Worm (Caenorhabditis elegans) whole organism, young adult: ENCODE measurements around the gene Y62E10A.13.

Experiments
- B0019.2 ChIP-seq: fragments of 200-800 bp; sonication (Bioruptor generic); conservative IDR thresholded peaks from 2 replicates; pipeline ENCODE4 v1.3.6; 2022; ENCODE audit warnings: missing genetic modification reagents, missing genetic modification characterization, missing compliant biosample characterization
- B0035.1 ChIP-seq: sonication (generic microtip); optimal IDR thresholded peaks from 2 replicates; lab custom pipeline; 2016; ENCODE audit warnings: missing genetic modification characterization, mild to moderate bottlenecking, missing compliant biosample characterization, missing genotype, missing genetic modification reagents
- B0261.1 ChIP-seq: sonication (generic microtip); optimal IDR thresholded peaks from 2 replicates; lab custom pipeline; 2016; ENCODE audit warnings: mild to moderate bottlenecking, missing genetic modification characterization, moderate library complexity, missing compliant biosample characterization
- D2030.7 ChIP-seq: fragments of 200-800 bp; sonication (Bioruptor generic); IDR thresholded peaks from 2 replicates; pipeline ENCODE4 v1.3.6; 2022; ENCODE audit warnings: missing genetic modification reagents, missing genetic modification characterization, missing compliant biosample characterization
- F33H1.4 ChIP-seq: fragments of 200-800 bp; sonication (Bioruptor generic); IDR thresholded peaks from 2 replicates; pipeline ENCODE4 v1.3.6; 2022; ENCODE audit warnings: missing genetic modification reagents, missing genetic modification characterization, missing compliant biosample characterization
- F37B4.10 ChIP-seq: fragments of 200-800 bp; sonication (Bioruptor generic); IDR thresholded peaks from 2 replicates; pipeline ENCODE4 v1.3.6; 2022; ENCODE audit warnings: missing genetic modification characterization, missing compliant biosample characterization
- F57A8.1 ChIP-seq: fragments of 200-800 bp; sonication (Bioruptor generic); optimal IDR thresholded peaks from 2 replicates; lab custom pipeline; 2018; ENCODE audit warnings: mild to moderate bottlenecking, missing genetic modification characterization, moderate library complexity, missing compliant biosample characterization
- K11D2.4 ChIP-seq: fragments of 200-800 bp; sonication (Bioruptor generic); IDR thresholded peaks from 2 replicates; pipeline ENCODE4 v1.3.6; 2022; ENCODE audit warnings: missing genetic modification reagents, missing genetic modification characterization, missing compliant biosample characterization
- T07F8.4 ChIP-seq: sonication (generic microtip); optimal IDR thresholded peaks from 2 replicates; lab custom pipeline; 2016; ENCODE audit warnings: mild to moderate bottlenecking, missing genetic modification characterization, moderate library complexity, missing compliant biosample characterization
- T26A5.8 ChIP-seq: sonication (generic microtip); optimal IDR thresholded peaks from 2 replicates; lab custom pipeline; 2016; ENCODE audit warnings: missing genetic modification characterization, missing compliant biosample characterization
- Y53F4B.3 ChIP-seq: fragments of 200-800 bp; sonication (Bioruptor generic); IDR thresholded peaks from 2 replicates; pipeline ENCODE4 v1.3.6; 2022; ENCODE audit warnings: missing genetic modification reagents, missing genetic modification characterization, missing compliant biosample characterization
- Y56A3A.18 ChIP-seq: fragments of 200-800 bp; sonication (Bioruptor generic); IDR thresholded peaks from 2 replicates; pipeline ENCODE4 v1.3.6; 2022; ENCODE audit warnings: missing genetic modification reagents, missing genetic modification characterization, missing compliant biosample characterization
- ZK185.1 ChIP-seq: sonication (generic microtip); optimal IDR thresholded peaks from 2 replicates; lab custom pipeline; 2016; ENCODE audit warnings: mild to moderate bottlenecking, missing genetic modification characterization, missing compliant biosample characterization; ENCODE audit not compliant: poor library complexity, severe bottlenecking
- aptf-2 ChIP-seq: fragments of 200-800 bp; sonication (Bioruptor generic); conservative IDR thresholded peaks from 2 replicates; pipeline ENCODE4 v1.3.6; 2022; ENCODE audit warnings: missing genetic modification reagents, missing genetic modification characterization, missing compliant biosample characterization
- attf-5 ChIP-seq: fragments of 200-800 bp; sonication (Bioruptor generic); optimal IDR thresholded peaks from 2 replicates; lab custom pipeline; 2018; ENCODE audit warnings: mild to moderate bottlenecking, missing genetic modification characterization, missing compliant biosample characterization
- bed-1 ChIP-seq: fragments of 200-800 bp; sonication (Bioruptor generic); IDR thresholded peaks from 2 replicates; pipeline ENCODE4 v1.3.6; 2022; ENCODE audit warnings: missing genetic modification reagents, missing genetic modification characterization, missing compliant biosample characterization
- bed-2 ChIP-seq: fragments of 200-800 bp; sonication (Bioruptor generic); IDR thresholded peaks from 2 replicates; pipeline ENCODE4 v1.3.6; 2022; ENCODE audit warnings: missing genetic modification reagents, missing genetic modification characterization, missing compliant biosample characterization
- ccch-3 ChIP-seq: fragments of 200-800 bp; sonication (Bioruptor generic); optimal IDR thresholded peaks from 2 replicates; lab custom pipeline; 2018; ENCODE audit warnings: mild to moderate bottlenecking, missing genetic modification characterization, missing compliant biosample characterization
- ceh-27 ChIP-seq: fragments of 200-800 bp; sonication (Bioruptor generic); optimal IDR thresholded peaks from 2 replicates; lab custom pipeline; 2018; ENCODE audit warnings: mild to moderate bottlenecking, missing genetic modification characterization, moderate library complexity, missing compliant biosample characterization
- ceh-91 ChIP-seq: fragments of 200-800 bp; sonication (Bioruptor generic); IDR thresholded peaks from 2 replicates; pipeline ENCODE4 v1.3.6; 2022; ENCODE audit warnings: missing genetic modification reagents, missing genetic modification characterization, missing compliant biosample characterization
- chd-7 ChIP-seq: sonication (generic microtip); optimal IDR thresholded peaks from 2 replicates; lab custom pipeline; 2016; ENCODE audit warnings: mild to moderate bottlenecking, missing genetic modification characterization, moderate library complexity, missing compliant biosample characterization
- dpff-1 ChIP-seq: sonication (generic microtip); optimal IDR thresholded peaks from 2 replicates; lab custom pipeline; 2017; ENCODE audit warnings: mild to moderate bottlenecking, missing genetic modification characterization, missing compliant biosample characterization
- dpl-1 ChIP-seq: fragments of 150-350 bp; optimal IDR thresholded peaks from 2 replicates; lab custom pipeline; 2014; ENCODE audit warnings: missing biosample characterization, missing genetic modification reagents, missing genetic modification characterization
- egrh-3 ChIP-seq: fragments of 200-800 bp; sonication (Bioruptor generic); IDR thresholded peaks from 2 replicates; pipeline ENCODE4 v1.3.6; 2022; ENCODE audit warnings: missing genetic modification reagents, missing genetic modification characterization, missing compliant biosample characterization
- him-1 ChIP-seq: sonication (generic microtip); optimal IDR thresholded peaks from 2 replicates; lab custom pipeline; 2016; ENCODE audit warnings: missing genotype, missing genetic modification reagents, missing genetic modification characterization, missing compliant biosample characterization
- hsf-1 ChIP-seq: fragments of 200-800 bp; sonication (Bioruptor generic); IDR thresholded peaks from 2 replicates; pipeline ENCODE4 v1.3.6; 2022; ENCODE audit warnings: missing genetic modification reagents, missing genetic modification characterization, missing compliant biosample characterization
- let-526 ChIP-seq: fragments of 200-800 bp; sonication (Bioruptor generic); IDR thresholded peaks from 2 replicates; pipeline ENCODE4 v1.3.6; 2022; ENCODE audit warnings: missing genetic modification reagents, missing genetic modification characterization, missing compliant biosample characterization
- lin-35 ChIP-seq, 3 experiments: fragments of 150-350 bp in 2 of 3; sonication (generic microtip) in 1 of 3; optimal IDR thresholded peaks; 2 replicates each; lab custom pipeline; 2014 to 2018; ENCODE audit warnings: missing biosample characterization in 3 of 3, missing genetic modification characterization in 3 of 3, missing genetic modification reagents in 3 of 3
- lin-40 ChIP-seq: sonication (generic microtip); optimal IDR thresholded peaks from 2 replicates; lab custom pipeline; 2016; ENCODE audit warnings: missing genetic modification characterization, mild to moderate bottlenecking, missing compliant biosample characterization, missing genotype, missing genetic modification reagents
- lin-54 ChIP-seq: fragments of 200-800 bp; sonication (Bioruptor generic); optimal IDR thresholded peaks from 2 replicates; lab custom pipeline; 2018; ENCODE audit warnings: mild to moderate bottlenecking, missing genetic modification characterization, missing compliant biosample characterization
- lir-1 ChIP-seq: fragments of 200-800 bp; sonication (Bioruptor generic); conservative IDR thresholded peaks from 2 replicates; pipeline ENCODE4 v1.3.6; 2022; ENCODE audit warnings: missing genetic modification reagents, missing genetic modification characterization, missing compliant biosample characterization
- lsl-1 ChIP-seq: fragments of 200-800 bp; sonication (Bioruptor generic); optimal IDR thresholded peaks from 2 replicates; lab custom pipeline; 2018; ENCODE audit warnings: mild to moderate bottlenecking, missing genetic modification characterization, moderate library complexity, missing compliant biosample characterization
- madf-10 ChIP-seq: sonication (generic microtip); optimal IDR thresholded peaks from 2 replicates; lab custom pipeline; 2016; ENCODE audit warnings: mild to moderate bottlenecking, missing genetic modification characterization, missing compliant biosample characterization
- madf-6 ChIP-seq: fragments of 200-800 bp; sonication (Bioruptor generic); IDR thresholded peaks from 2 replicates; pipeline ENCODE4 v1.3.6; 2022; ENCODE audit warnings: missing genetic modification reagents, missing genetic modification characterization, missing compliant biosample characterization
- madf-8 ChIP-seq: fragments of 200-800 bp; sonication (Bioruptor generic); conservative IDR thresholded peaks from 2 replicates; pipeline ENCODE4 v1.3.6; 2022; ENCODE audit warnings: missing genetic modification reagents, missing genetic modification characterization, missing compliant biosample characterization
- mel-28 ChIP-seq: sonication (generic microtip); optimal IDR thresholded peaks from 2 replicates; lab custom pipeline; 2016; ENCODE audit warnings: borderline replicate concordance, mild to moderate bottlenecking, missing genetic modification characterization, missing compliant biosample characterization
- pbrm-1 ChIP-seq: fragments of 200-800 bp; sonication (Bioruptor generic); IDR thresholded peaks from 2 replicates; pipeline ENCODE4 v1.3.6; 2022; ENCODE audit warnings: missing genetic modification reagents, missing genetic modification characterization, missing compliant biosample characterization
- rpc-1 ChIP-seq, 2 experiments: fragments of 150-350 bp in 1 of 2; sonication (generic microtip) in 1 of 2; optimal IDR thresholded peaks; 2 replicates each; lab custom pipeline; 2014 to 2018; ENCODE audit warnings: missing biosample characterization in 1 of 2, missing genetic modification characterization in 1 of 2, missing genetic modification reagents in 1 of 2, missing genotype in 1 of 2
- snpc-4 ChIP-seq, 5 experiments: fragments of 150-350 bp in 1 of 5; sonication (generic microtip) in 4 of 5; optimal IDR thresholded peaks; 2 replicates each; lab custom pipeline; 2014 to 2018; ENCODE audit warnings: missing genetic modification characterization in 5 of 5, missing biosample characterization in 3 of 5, antibody characterized with exemption in 2 of 5, mild to moderate bottlenecking in 2 of 5, missing compliant biosample characterization in 2 of 5, missing genotype in 2 of 5, moderate library complexity in 2 of 5, missing genetic modification reagents in 1 of 5
- somi-1 ChIP-seq: fragments of 200-800 bp; sonication (Bioruptor generic); optimal IDR thresholded peaks from 2 replicates; lab custom pipeline; 2018; ENCODE audit warnings: mild to moderate bottlenecking, missing genetic modification characterization, missing compliant biosample characterization
- sptf-2 ChIP-seq: fragments of 200-800 bp; sonication (Bioruptor generic); optimal IDR thresholded peaks from 2 replicates; lab custom pipeline; 2018; ENCODE audit warnings: mild to moderate bottlenecking, missing genetic modification characterization, missing compliant biosample characterization
- zfh-2 ChIP-seq: fragments of 200-800 bp; sonication (Bioruptor generic); conservative IDR thresholded peaks from 2 replicates; pipeline ENCODE4 v1.3.6; 2022; ENCODE audit warnings: missing genetic modification reagents, missing genetic modification characterization, missing compliant biosample characterization

Y62E10A.13 gene

ce11 chrIV:13429240-13429639, 30.4 kb upstream of the Y62E10A.13 start, which contains the start of gene K09B11.4:
K09B11.4 (plus strand) TSS chrIV:13429540.
- TF ChIP-seq dpff-1 (tag; lab: Kevin White, UChicago) (no peak), pbrm-1 (GFP tag; lab: Robert Waterston, UW) (no peak), Y56A3A.18 (no peak)

- TF ChIP-seq lin-40 (tag; lab: Kevin White, UChicago) (no peak), ccch-3 (no peak), attf-5 (no peak), mel-28 (tag; lab: Kevin White, UChicago) (no peak), snpc-4 (GFP tag; optimal IDR thresholded peaks at IDR 0.05; lab: Kevin White, UChicago) (no peak), snpc-4 (tag; optimal IDR thresholded peaks at IDR 0.05; lab: Kevin White, UChicago) (no peak), him-1 (tag; lab: Kevin White, UChicago) (no peak), Y56A3A.18 (no peak), sptf-2 (no peak), B0019.2 (GFP tag; lab: Robert Waterston, UW) (no peak), chd-7 (no peak), bed-1 (no peak), egrh-3 (GFP tag; lab: Robert Waterston, UW) (no peak), D2030.7 (GFP tag; lab: Robert Waterston, UW) (no peak), rpc-1 (optimal IDR thresholded peaks at IDR 0.05; lab: Kevin White, UChicago) (no peak), rpc-1 (tag; optimal IDR thresholded peaks at IDR 0.05; lab: Kevin White, UChicago) (no peak), somi-1 (GFP tag; lab: Kevin White, UChicago) (no peak)
- TF ChIP-seq, all 124 proteins: peak for 0
Measured at ce11 chrIV:13422200-13422599, 23.3 kb upstream of the Y62E10A.13 start, which contains the start of gene nol-9. nol-9 (plus strand) TSS chrIV:13422500.

- TF ChIP-seq B0035.1 (no peak), F33H1.4 (GFP tag; lab: Robert Waterston, UW) (peak; percentile 21; the same call in 1 of the 2 replicates), D2030.7 (GFP tag; lab: Robert Waterston, UW) (peak; percentile 48), ceh-91 (GFP tag; lab: Robert Waterston, UW) (0 out of 2 replicates have a peak, but pooled peaks have one; percentile 13), F37B4.10 (GFP tag; lab: Robert Waterston, UW) (no peak), K11D2.4 (GFP tag; lab: Robert Waterston, UW) (no peak), attf-5 (no peak), bed-2 (GFP tag; lab: Robert Waterston, UW) (no peak), T26A5.8 (tag; lab: Kevin White, UChicago) (no peak), snpc-4 (GFP tag; optimal IDR thresholded peaks at IDR 0.05; lab: Kevin White, UChicago) (no peak), snpc-4 (tag; optimal IDR thresholded peaks at IDR 0.05; lab: Kevin White, UChicago) (peak in 1 of 4 experiments; percentile 10), let-526 (GFP tag; lab: Robert Waterston, UW) (no peak), madf-10 (tag; lab: Kevin White, UChicago) (no peak), Y53F4B.3 (GFP tag; lab: Robert Waterston, UW) (no peak), ceh-27 (GFP tag; lab: Kevin White, UChicago) (no peak), aptf-2 (GFP tag; lab: Robert Waterston, UW) (no peak), sptf-2 (no peak), bed-1 (no peak), hsf-1 (GFP tag; lab: Robert Waterston, UW) (peak; percentile 70), lsl-1 (GFP tag; lab: Kevin White, UChicago) (peak; percentile 13), madf-6 (peak; percentile 94), B0261.1 (no peak), dpl-1 (GFP tag; lab: Kevin White, UChicago) (peak; percentile 54), madf-8 (GFP tag; lab: Robert Waterston, UW) (peak; percentile 69), zfh-2 (GFP tag; lab: Robert Waterston, UW) (no peak), pbrm-1 (GFP tag; lab: Robert Waterston, UW) (no peak), lir-1 (GFP tag; lab: Robert Waterston, UW) (no peak), ZK185.1 (no peak), F57A8.1 (GFP tag; lab: Kevin White, UChicago) (no peak), T07F8.4 (tag; lab: Kevin White, UChicago) (no peak), lin-35 (GFP tag; optimal IDR thresholded peaks at IDR 0.05; lab: Kevin White, UChicago) (peak in 1 of 3 experiments; percentile 3), lin-54 (GFP tag; lab: Kevin White, UChicago) (peak; percentile 15), lin-40 (tag; lab: Kevin White, UChicago) (no peak)
Measured at ce11 chrIV:13415739-13416271, 17.0 kb upstream of the Y62E10A.13 start, which contains the start of the genes pik-1 and aptf-2. pik-1 (plus strand) TSS chrIV:13416041. aptf-2 (minus strand) TSS chrIV:13416051.
